Worm (Caenorhabditis elegans): Measurements from ENCODE around the gene fbxb-44.

fbxb-44 gene

ce11 chrII:1519867-1520266, 18.8 kb upstream of the fbxb-44 start (continued):
- TF ChIP-seq ZK185.1 (tag; optimal IDR thresholded peaks at IDR 0.05; ENCODE audit: poor library complexity, severe bottlenecking) = peak; percentile 15
- no peak for TF ChIP-seq snpc-4 (GFP tag; optimal IDR thresholded peaks at IDR 0.05)
- no peak for TF ChIP-seq snpc-4 (tag; optimal IDR thresholded peaks at IDR 0.05)
- TF ChIP-seq fkh-3 (tag; optimal IDR thresholded peaks at IDR 0.05) = no peak
- no peak for TF ChIP-seq B0336.3 (GFP tag; IDR thresholded peaks at IDR 0.05)
- no peak for TF ChIP-seq dpl-1 (GFP tag; optimal IDR thresholded peaks at IDR 0.05)
- no peak for TF ChIP-seq tbx-9 (tag; optimal IDR thresholded peaks at IDR 0.05; ENCODE audit: borderline replicate concordance)
- no peak for TF ChIP-seq madf-6 (GFP tag; IDR thresholded peaks at IDR 0.05)
- TF ChIP-seq madf-8 (GFP tag; conservative IDR thresholded peaks at IDR 0.05) = no peak
- TF ChIP-seq let-607 (tag; optimal IDR thresholded peaks at IDR 0.05) = peak in 1 of 2 experiments; percentile 7
- peak; percentile 44 for TF ChIP-seq him-1 (tag; optimal IDR thresholded peaks at IDR 0.05)
- no peak for TF ChIP-seq nhr-80 (tag; optimal IDR thresholded peaks at IDR 0.05)
- peak; percentile 9 for TF ChIP-seq athp-1 (tag; optimal IDR thresholded peaks at IDR 0.05)
- no peak for TF ChIP-seq lsl-1 (GFP tag; optimal IDR thresholded peaks at IDR 0.05)
- no peak for TF ChIP-seq hmg-20 (GFP tag; IDR thresholded peaks at IDR 0.05)
- no peak for TF ChIP-seq efl-1 (GFP tag; optimal IDR thresholded peaks at IDR 0.05)
- TF ChIP-seq K12H6.12 (tag; optimal IDR thresholded peaks at IDR 0.05) = peak; percentile 21
- no peak for TF ChIP-seq xnd-1 (tag; optimal IDR thresholded peaks at IDR 0.05)
- no peak for TF ChIP-seq bed-1 (GFP tag; IDR thresholded peaks at IDR 0.05)
- no peak for TF ChIP-seq lir-1 (GFP tag; conservative IDR thresholded peaks at IDR 0.05)
- peak; percentile 25 for TF ChIP-seq nhr-90 (tag; optimal IDR thresholded peaks at IDR 0.05)
- no peak for TF ChIP-seq madf-3 (GFP tag; IDR thresholded peaks at IDR 0.05)
- no peak for TF ChIP-seq mel-28 (tag; optimal IDR thresholded peaks at IDR 0.05; ENCODE audit: borderline replicate concordance)
- no peak for TF ChIP-seq lin-26 (GFP tag; IDR thresholded peaks at IDR 0.05)
- peak; percentile 26 for TF ChIP-seq die-1 (tag; optimal IDR thresholded peaks at IDR 0.05)
- no peak for TF ChIP-seq gei-17 (GFP tag; optimal IDR thresholded peaks at IDR 0.05)
- 0 out of 2 replicates have a peak, but pooled peaks have one; percentile 23 for TF ChIP-seq K11D2.4 (GFP tag; IDR thresholded peaks at IDR 0.05)
- TF ChIP-seq somi-1 (GFP tag; optimal IDR thresholded peaks at IDR 0.05) = no peak
- TF ChIP-seq snpc-1.3 (tag; optimal IDR thresholded peaks at IDR 0.05; ENCODE audit: insufficient read depth) = peak; percentile 27
- no peak for TF ChIP-seq Y56A3A.18 (GFP tag; IDR thresholded peaks at IDR 0.05)
- no peak for TF ChIP-seq nhr-179 (tag; optimal IDR thresholded peaks at IDR 0.05)
- peak; percentile 77 for TF ChIP-seq hmg-1.2 (GFP tag; IDR thresholded peaks at IDR 0.05)
- TF ChIP-seq F22D6.2 (tag; optimal IDR thresholded peaks at IDR 0.05) = no peak
- TF ChIP-seq Y53F4B.3 (GFP tag; IDR thresholded peaks at IDR 0.05) = no peak
- no peak for TF ChIP-seq hlh-26 (GFP tag; conservative IDR thresholded peaks at IDR 0.05)
- peak; percentile 26 for TF ChIP-seq ceh-27 (GFP tag; optimal IDR thresholded peaks at IDR 0.05)
- no peak for TF ChIP-seq zfh-2 (GFP tag; conservative IDR thresholded peaks at IDR 0.05)
- TF ChIP-seq unc-130 (GFP tag; optimal IDR thresholded peaks at IDR 0.05) = no peak
- TF ChIP-seq C06A6.2 (GFP tag; conservative IDR thresholded peaks at IDR 0.05) = no peak; the same call in 1 of the 2 replicates
- no peak for TF ChIP-seq hsf-1 (GFP tag; IDR thresholded peaks at IDR 0.05)
- TF ChIP-seq madf-10 (tag; optimal IDR thresholded peaks at IDR 0.05) = peak; percentile 47
- TF ChIP-seq B0261.1 (tag; optimal IDR thresholded peaks at IDR 0.05) = peak; percentile 86
- no peak for TF ChIP-seq nhr-120 (GFP tag; IDR thresholded peaks at IDR 0.05)
- TF ChIP-seq F33H1.4 (GFP tag; IDR thresholded peaks at IDR 0.05) = no peak
- no peak for TF ChIP-seq akir-1 (GFP tag; optimal IDR thresholded peaks at IDR 0.05)
- TF ChIP-seq lsy-27 (tag; optimal IDR thresholded peaks at IDR 0.05; ENCODE audit: borderline replicate concordance, insufficient read depth) = no peak
- TF ChIP-seq nfya-2 (GFP tag; IDR thresholded peaks at IDR 0.05) = no peak

All from whole organism, young adult.